Worm (Caenorhabditis elegans) whole organism, young adult: ENCODE data around the gene rde-8.

Experiments used
- B0035.1 ChIP-seq: sonication (generic microtip); optimal IDR thresholded peaks from 2 replicates; lab custom pipeline; 2016; ENCODE audit warnings: missing genetic modification characterization, mild to moderate bottlenecking, missing compliant biosample characterization, missing genotype, missing genetic modification reagents
- F22D6.2 ChIP-seq: sonication (generic microtip); optimal IDR thresholded peaks from 2 replicates; lab custom pipeline; 2016; ENCODE audit warnings: mild to moderate bottlenecking, missing genetic modification characterization, missing compliant biosample characterization
- F23B12.7 ChIP-seq: sonication (generic microtip); optimal IDR thresholded peaks from 2 replicates; lab custom pipeline; 2017; ENCODE audit warnings: missing genetic modification characterization, mild to moderate bottlenecking, missing compliant biosample characterization, antibody characterized with exemption, moderate library complexity; ENCODE audit not compliant: insufficient read depth
- K12H6.12 ChIP-seq: fragments of 200-800 bp; sonication (Bioruptor generic); optimal IDR thresholded peaks from 2 replicates; lab custom pipeline; 2018; ENCODE audit warnings: mild to moderate bottlenecking, missing genetic modification characterization, missing compliant biosample characterization
- Y53F4B.3 ChIP-seq: fragments of 200-800 bp; sonication (Bioruptor generic); IDR thresholded peaks from 2 replicates; pipeline ENCODE4 v1.3.6; 2022; ENCODE audit warnings: missing genetic modification reagents, missing genetic modification characterization, missing compliant biosample characterization
- Y56A3A.18 ChIP-seq: fragments of 200-800 bp; sonication (Bioruptor generic); IDR thresholded peaks from 2 replicates; pipeline ENCODE4 v1.3.6; 2022; ENCODE audit warnings: missing genetic modification reagents, missing genetic modification characterization, missing compliant biosample characterization
- Y95B8A.8 ChIP-seq: fragments of 200-800 bp; sonication (Bioruptor generic); IDR thresholded peaks from 2 replicates; pipeline ENCODE4 v1.3.6; 2022; ENCODE audit warnings: missing genetic modification reagents, missing genetic modification characterization, missing compliant biosample characterization
- ZK185.1 ChIP-seq: sonication (generic microtip); optimal IDR thresholded peaks from 2 replicates; lab custom pipeline; 2016; ENCODE audit warnings: mild to moderate bottlenecking, missing genetic modification characterization, missing compliant biosample characterization; ENCODE audit not compliant: poor library complexity, severe bottlenecking
- atf-7 ChIP-seq: sonication (generic microtip); optimal IDR thresholded peaks from 2 replicates; lab custom pipeline; 2017; ENCODE audit warnings: mild to moderate bottlenecking, missing genetic modification characterization, missing compliant biosample characterization
- attf-5 ChIP-seq: fragments of 200-800 bp; sonication (Bioruptor generic); optimal IDR thresholded peaks from 2 replicates; lab custom pipeline; 2018; ENCODE audit warnings: mild to moderate bottlenecking, missing genetic modification characterization, missing compliant biosample characterization
- bed-2 ChIP-seq: fragments of 200-800 bp; sonication (Bioruptor generic); IDR thresholded peaks from 2 replicates; pipeline ENCODE4 v1.3.6; 2022; ENCODE audit warnings: missing genetic modification reagents, missing genetic modification characterization, missing compliant biosample characterization
- cebp-1 ChIP-seq, 2 experiments: fragments of 200-800 bp in 1 of 2; sonication (Bioruptor generic) in 1 of 2; sonication (generic microtip) in 1 of 2; IDR thresholded peaks in 1 of 2; optimal IDR thresholded peaks in 1 of 2; 2 replicates each; pipeline versions ENCODE4 v1.3.6 to Lab custom; 2017 to 2022; ENCODE audit warnings: missing compliant biosample characterization in 2 of 2, missing genetic modification characterization in 2 of 2, mild to moderate bottlenecking in 1 of 2, missing genetic modification reagents in 1 of 2, moderate library complexity in 1 of 2
- ceh-100 ChIP-seq: fragments of 200-800 bp; sonication (Bioruptor generic); IDR thresholded peaks from 2 replicates; pipeline ENCODE4 v1.3.6; 2022; ENCODE audit warnings: missing genetic modification reagents, missing genetic modification characterization, missing compliant biosample characterization
- ceh-91 ChIP-seq: fragments of 200-800 bp; sonication (Bioruptor generic); IDR thresholded peaks from 2 replicates; pipeline ENCODE4 v1.3.6; 2022; ENCODE audit warnings: missing genetic modification reagents, missing genetic modification characterization, missing compliant biosample characterization
- chd-7 ChIP-seq: sonication (generic microtip); optimal IDR thresholded peaks from 2 replicates; lab custom pipeline; 2016; ENCODE audit warnings: mild to moderate bottlenecking, missing genetic modification characterization, moderate library complexity, missing compliant biosample characterization
- dpff-1 ChIP-seq: sonication (generic microtip); optimal IDR thresholded peaks from 2 replicates; lab custom pipeline; 2017; ENCODE audit warnings: mild to moderate bottlenecking, missing genetic modification characterization, missing compliant biosample characterization
- dpl-1 ChIP-seq: fragments of 150-350 bp; optimal IDR thresholded peaks from 2 replicates; lab custom pipeline; 2014; ENCODE audit warnings: missing biosample characterization, missing genetic modification reagents, missing genetic modification characterization
- efl-1 ChIP-seq: fragments of 150-350 bp; optimal IDR thresholded peaks from 2 replicates; lab custom pipeline; 2014; ENCODE audit warnings: missing biosample characterization, missing genetic modification reagents, missing genetic modification characterization
- egrh-3 ChIP-seq: fragments of 200-800 bp; sonication (Bioruptor generic); IDR thresholded peaks from 2 replicates; pipeline ENCODE4 v1.3.6; 2022; ENCODE audit warnings: missing genetic modification reagents, missing genetic modification characterization, missing compliant biosample characterization
- ekl-4 ChIP-seq: fragments of 200-800 bp; sonication (Bioruptor generic); IDR thresholded peaks from 2 replicates; pipeline ENCODE4 v1.3.6; 2022; ENCODE audit warnings: missing genetic modification reagents, missing genetic modification characterization, missing compliant biosample characterization
- hlh-12 ChIP-seq: sonication (generic microtip); optimal IDR thresholded peaks from 2 replicates; lab custom pipeline; 2016; ENCODE audit warnings: missing genetic modification characterization, missing compliant biosample characterization
- hlh-26 ChIP-seq: fragments of 200-800 bp; sonication (Bioruptor generic); conservative IDR thresholded peaks from 2 replicates; pipeline ENCODE4 v1.3.6; 2022; ENCODE audit warnings: missing genetic modification reagents, missing genetic modification characterization, missing compliant biosample characterization
- hmg-1.2 ChIP-seq: fragments of 200-800 bp; sonication (Bioruptor generic); IDR thresholded peaks from 2 replicates; pipeline ENCODE4 v1.3.6; 2022; ENCODE audit warnings: missing genetic modification reagents, missing genetic modification characterization, missing compliant biosample characterization
- hrde-1 ChIP-seq: sonication (generic microtip); optimal IDR thresholded peaks from 2 replicates; lab custom pipeline; 2016; ENCODE audit warnings: missing genetic modification characterization, mild to moderate bottlenecking, missing compliant biosample characterization, moderate library complexity, missing genotype, missing genetic modification reagents, borderline replicate concordance
- let-607 ChIP-seq, 2 experiments: fragments of 200-800 bp in 1 of 2; sonication (Bioruptor generic) in 1 of 2; sonication (generic microtip) in 1 of 2; optimal IDR thresholded peaks; 2 replicates each; lab custom pipeline; 2016 to 2018; ENCODE audit warnings: mild to moderate bottlenecking in 2 of 2, missing compliant biosample characterization in 2 of 2, missing genetic modification characterization in 2 of 2, moderate library complexity in 2 of 2, missing genotype in 1 of 2
- lin-54 ChIP-seq: fragments of 200-800 bp; sonication (Bioruptor generic); optimal IDR thresholded peaks from 2 replicates; lab custom pipeline; 2018; ENCODE audit warnings: mild to moderate bottlenecking, missing genetic modification characterization, missing compliant biosample characterization
- lir-1 ChIP-seq: fragments of 200-800 bp; sonication (Bioruptor generic); conservative IDR thresholded peaks from 2 replicates; pipeline ENCODE4 v1.3.6; 2022; ENCODE audit warnings: missing genetic modification reagents, missing genetic modification characterization, missing compliant biosample characterization
- lsl-1 ChIP-seq: fragments of 200-800 bp; sonication (Bioruptor generic); optimal IDR thresholded peaks from 2 replicates; lab custom pipeline; 2018; ENCODE audit warnings: mild to moderate bottlenecking, missing genetic modification characterization, moderate library complexity, missing compliant biosample characterization
- lsy-27 ChIP-seq: sonication (generic microtip); optimal IDR thresholded peaks from 2 replicates; lab custom pipeline; 2017; ENCODE audit warnings: missing genetic modification characterization, mild to moderate bottlenecking, missing compliant biosample characterization, antibody characterized with exemption, missing genotype, borderline replicate concordance; ENCODE audit not compliant: insufficient read depth
- madf-10 ChIP-seq: sonication (generic microtip); optimal IDR thresholded peaks from 2 replicates; lab custom pipeline; 2016; ENCODE audit warnings: mild to moderate bottlenecking, missing genetic modification characterization, missing compliant biosample characterization
- madf-3 ChIP-seq: fragments of 200-800 bp; sonication (Bioruptor generic); IDR thresholded peaks from 2 replicates; pipeline ENCODE4 v1.3.6; 2022; ENCODE audit warnings: missing genetic modification reagents, missing genetic modification characterization, missing compliant biosample characterization
- madf-8 ChIP-seq: fragments of 200-800 bp; sonication (Bioruptor generic); conservative IDR thresholded peaks from 2 replicates; pipeline ENCODE4 v1.3.6; 2022; ENCODE audit warnings: missing genetic modification reagents, missing genetic modification characterization, missing compliant biosample characterization
- mcd-1 ChIP-seq: fragments of 200-800 bp; sonication (Bioruptor generic); IDR thresholded peaks from 2 replicates; pipeline ENCODE4 v1.3.6; 2022; ENCODE audit warnings: missing genetic modification reagents, missing genetic modification characterization, missing compliant biosample characterization
- nfya-1 ChIP-seq: sonication (generic microtip); optimal IDR thresholded peaks from 2 replicates; lab custom pipeline; 2017; ENCODE audit warnings: antibody characterized with exemption, missing compliant biosample characterization, missing genetic modification characterization, borderline replicate concordance; ENCODE audit not compliant: insufficient read depth
- nhr-179 ChIP-seq: sonication (generic microtip); optimal IDR thresholded peaks from 2 replicates; lab custom pipeline; 2016; ENCODE audit warnings: mild to moderate bottlenecking, missing genetic modification characterization, missing compliant biosample characterization
- nhr-27 ChIP-seq: fragments of 200-800 bp; sonication (Bioruptor generic); optimal IDR thresholded peaks from 2 replicates; lab custom pipeline; 2018; ENCODE audit warnings: mild to moderate bottlenecking, missing genetic modification characterization, moderate library complexity, missing compliant biosample characterization
- nhr-80 ChIP-seq: sonication (generic microtip); optimal IDR thresholded peaks from 2 replicates; lab custom pipeline; 2016; ENCODE audit warnings: missing genetic modification characterization, missing compliant biosample characterization
- pha-4 ChIP-seq: fragments of 150-350 bp; sonication (generic microtip); optimal IDR thresholded peaks from 2 replicates; lab custom pipeline; 2014; ENCODE audit warnings: missing biosample characterization, missing genetic modification reagents, missing genetic modification characterization
- snpc-1.1 ChIP-seq: sonication (generic microtip); optimal IDR thresholded peaks from 2 replicates; lab custom pipeline; 2017; ENCODE audit warnings: missing genetic modification characterization, mild to moderate bottlenecking, missing compliant biosample characterization, antibody characterized with exemption, moderate library complexity, missing genotype, missing genetic modification reagents; ENCODE audit not compliant: insufficient read depth
- somi-1 ChIP-seq: fragments of 200-800 bp; sonication (Bioruptor generic); optimal IDR thresholded peaks from 2 replicates; lab custom pipeline; 2018; ENCODE audit warnings: mild to moderate bottlenecking, missing genetic modification characterization, missing compliant biosample characterization
- unc-62 ChIP-seq: fragments of 150-350 bp; optimal IDR thresholded peaks from 2 replicates; lab custom pipeline; 2014; ENCODE audit warnings: missing biosample characterization, missing genetic modification reagents, missing genetic modification characterization

The rde-8 gene

DNA sequence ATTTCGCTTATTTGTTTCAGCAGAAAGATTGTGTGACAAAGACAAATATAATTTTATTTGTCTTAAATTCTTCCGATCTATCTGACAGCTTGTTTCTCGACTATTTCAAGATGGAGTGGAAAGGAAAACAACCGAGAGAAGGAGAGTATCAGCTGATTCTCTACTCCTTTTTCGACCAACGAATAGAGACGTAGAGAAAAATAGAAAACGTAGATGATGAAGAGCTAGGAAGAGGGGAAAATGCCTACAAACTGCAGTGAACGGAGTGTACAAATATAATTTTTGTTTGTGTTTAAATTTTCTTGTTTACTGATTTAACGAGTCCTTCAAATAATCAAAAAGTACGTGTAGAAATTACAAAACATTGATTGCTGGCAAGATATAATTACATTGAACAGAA, 44.7 kb upstream of the rde-8 start:
- TF ChIP-seq hmg-1.2 (GFP tag; lab: Robert Waterston, UW) (peak; percentile 50; the same call in 1 of the 2 replicates), Y53F4B.3 (no peak), ekl-4 (GFP tag; lab: Robert Waterston, UW) (no peak), madf-10 (tag; lab: Kevin White, UChicago) (no peak), attf-5 (no peak), atf-7 (tag; lab: Kevin White, UChicago) (no peak), lin-54 (GFP tag; lab: Kevin White, UChicago) (no peak), bed-2 (GFP tag; lab: Robert Waterston, UW) (no peak), Y56A3A.18 (no peak), nfya-1 (tag; lab: Kevin White, UChicago) (no peak), nhr-27 (tag; lab: Kevin White, UChicago) (no peak), K12H6.12 (tag; lab: Kevin White, UChicago) (no peak), somi-1 (GFP tag; lab: Kevin White, UChicago) (no peak), ZK185.1 (peak; percentile 2), pha-4 (peak; percentile 68), cebp-1 (GFP tag; IDR thresholded peaks at IDR 0.05; lab: Robert Waterston, UW) (no peak), cebp-1 (tag; optimal IDR thresholded peaks at IDR 0.05; lab: Kevin White, UChicago) (peak; percentile 26), nhr-179 (tag; lab: Kevin White, UChicago) (no peak), chd-7 (tag; lab: Kevin White, UChicago) (no peak), lsl-1 (GFP tag; lab: Kevin White, UChicago) (no peak), lir-1 (GFP tag; lab: Robert Waterston, UW) (no peak), dpff-1 (no peak), dpl-1 (GFP tag; lab: Kevin White, UChicago) (no peak), hlh-12 (tag; lab: Kevin White, UChicago) (no peak), madf-8 (GFP tag; lab: Robert Waterston, UW) (no peak), nhr-80 (peak; percentile 24), F22D6.2 (tag; lab: Kevin White, UChicago) (no peak), lsy-27 (tag; lab: Kevin White, UChicago) (no peak), egrh-3 (GFP tag; lab: Robert Waterston, UW) (no peak)

DNA sequence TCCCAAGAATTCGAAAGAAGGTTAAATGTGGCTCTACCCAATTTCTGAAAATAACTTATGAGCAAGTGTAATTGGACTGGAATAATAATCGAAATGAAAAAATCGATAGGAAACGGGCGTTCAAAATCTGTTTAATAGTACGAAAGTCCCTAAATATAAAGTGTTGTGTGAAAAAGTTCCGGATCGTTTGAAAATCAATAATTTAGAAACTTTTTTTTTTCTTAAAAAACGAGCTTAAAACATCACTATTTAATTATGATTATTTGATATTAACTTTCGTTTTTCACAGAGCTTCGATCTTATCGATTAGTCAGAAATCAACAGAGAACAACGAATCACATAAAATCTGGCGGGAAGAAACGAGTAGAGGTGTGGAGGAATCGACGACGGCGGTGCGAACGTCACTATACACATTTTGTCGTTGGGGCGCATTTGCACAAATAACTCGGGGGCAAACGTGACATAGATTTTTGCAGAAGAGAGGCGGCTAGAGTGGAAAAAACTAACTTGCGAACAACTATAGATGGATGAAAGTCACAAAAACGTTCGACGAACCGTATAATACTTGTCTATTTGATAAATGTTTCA, 41.7 kb upstream of the rde-8 start, which contains the start of gene hecd-1:
Gene hecd-1 (minus strand): TSS at position 51 of the 588 bp plus-strand sequence.
- TF ChIP-seq madf-3 (GFP tag; lab: Robert Waterston, UW) (no peak), attf-5 (peak; percentile 24), unc-62 (GFP tag; lab: Kevin White, UChicago) (no peak), mcd-1 (peak; percentile 35), let-607 (tag; optimal IDR thresholded peaks at IDR 0.05; lab: Kevin White, UChicago) (peak in 1 of 2 experiments; percentile 11), dpl-1 (GFP tag; lab: Kevin White, UChicago) (no peak), F23B12.7 (tag; lab: Kevin White, UChicago) (peak; percentile 56), ceh-91 (no peak), hlh-26 (GFP tag; lab: Robert Waterston, UW) (no peak), nhr-80 (peak; percentile 16)

DNA sequence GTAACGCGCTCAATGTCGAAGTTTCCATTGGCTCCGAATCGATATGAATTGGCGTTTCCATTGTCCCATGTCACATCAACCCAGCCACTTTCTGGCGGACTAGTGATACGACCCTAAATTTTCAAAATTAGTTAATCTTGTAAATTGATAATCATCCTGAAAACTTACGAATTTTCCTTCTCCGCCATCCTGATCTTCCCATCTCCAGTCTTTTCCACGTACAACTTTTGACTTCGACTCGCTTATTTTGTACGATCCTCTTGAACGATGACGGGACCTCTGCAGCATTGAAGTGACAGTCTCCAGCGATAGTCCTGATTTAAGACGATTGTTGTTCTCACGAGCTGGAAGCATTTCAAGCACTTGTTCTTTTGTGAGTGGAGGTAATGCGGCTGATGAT, 36.1 kb upstream of the rde-8 start:
- TF ChIP-seq F23B12.7 (tag; lab: Kevin White, UChicago): no peak
- no peak for TF ChIP-seq hmg-1.2 (GFP tag; lab: Robert Waterston, UW)
- TF ChIP-seq B0035.1 (tag; lab: Kevin White, UChicago): no peak
- no peak for TF ChIP-seq snpc-1.1 (tag; lab: Kevin White, UChicago)
- no peak for TF ChIP-seq ceh-100 (GFP tag; lab: Robert Waterston, UW)
- no peak for TF ChIP-seq Y95B8A.8
- no peak for TF ChIP-seq lir-1 (GFP tag; lab: Robert Waterston, UW)
- TF ChIP-seq hrde-1 (tag; lab: Kevin White, UChicago): no peak
- no peak for TF ChIP-seq mcd-1
- TF ChIP-seq hlh-12 (tag; lab: Kevin White, UChicago): no peak
- TF ChIP-seq efl-1 (GFP tag; lab: Kevin White, UChicago): no peak
- TF ChIP-seq, all 124 proteins: peak for 0
